Fruit fly (Drosophila melanogaster) whole organism, embryonic: Measurements from ENCODE around the gene CG32806.
A peak's percentile ranks its signal among the peaks of the same experiment; 100 is the strongest.

Experiments
- Blimp-1 ChIP-seq: fragments of 200-800 bp; sonication (Bioruptor generic); optimal IDR thresholded peaks from 3 replicates; lab custom pipeline; 2018; ENCODE audit warnings: missing biosample characterization, missing genetic modification characterization, mild to moderate bottlenecking, moderate library complexity, missing genetic modification reagents
- CG12769 ChIP-seq: fragments of 200-800 bp; sonication (Bioruptor generic); optimal IDR thresholded peaks from 2 replicates; lab custom pipeline; 2019; ENCODE audit warnings: missing biosample characterization, mild to moderate bottlenecking, missing genetic modification characterization, moderate library complexity
- CG17328 ChIP-seq: fragments of 200-800 bp; sonication (Bioruptor generic); IDR thresholded peaks from 2 replicates; pipeline ENCODE4 v1.3.6; 2022; ENCODE audit warnings: missing biosample characterization, missing genetic modification characterization
- CG17361 ChIP-seq: fragments of 200-800 bp; sonication (Bioruptor generic); IDR thresholded peaks from 3 replicates; pipeline ENCODE4 v1.3.6; 2022; ENCODE audit warnings: missing biosample characterization, missing genetic modification characterization
- CG18619 ChIP-seq: fragments of 200-800 bp; sonication (Bioruptor generic); optimal IDR thresholded peaks from 3 replicates; lab custom pipeline; 2017; ENCODE audit warnings: missing biosample characterization, mild to moderate bottlenecking, missing genetic modification characterization
- CG2199 ChIP-seq: fragments of 200-800 bp; sonication (Bioruptor generic); IDR thresholded peaks from 3 replicates; pipeline ENCODE4 v1.3.6; 2022; ENCODE audit warnings: missing biosample characterization, missing genetic modification characterization
- CG3065 ChIP-seq: fragments of 200-800 bp; sonication (Bioruptor generic); optimal IDR thresholded peaks from 2 replicates; lab custom pipeline; 2016; ENCODE audit warnings: missing biosample characterization, missing genetic modification characterization
- CG34422 ChIP-seq: fragments of 200-800 bp; sonication (Bioruptor generic); IDR thresholded peaks from 3 replicates; pipeline ENCODE4 v1.3.6; 2022; ENCODE audit warnings: missing biosample characterization, missing genetic modification characterization
- CG3726 ChIP-seq: fragments of 200-800 bp; sonication (Bioruptor generic); IDR thresholded peaks from 3 replicates; pipeline ENCODE4, ENCODE4 v1.3.6; 2022; ENCODE audit warnings: missing biosample characterization, missing genetic modification characterization
- CG3838 ChIP-seq: fragments of 200-800 bp; sonication (Bioruptor generic); optimal IDR thresholded peaks from 3 replicates; lab custom pipeline; 2016; ENCODE audit warnings: missing biosample characterization, missing genetic modification characterization
- CG4424 ChIP-seq: fragments of 200-800 bp; sonication (Bioruptor generic); optimal IDR thresholded peaks from 3 replicates; lab custom pipeline; 2016; ENCODE audit warnings: missing biosample characterization, missing genetic modification characterization
- CG4617 ChIP-seq: fragments of 200-800 bp; sonication (Bioruptor generic); optimal IDR thresholded peaks from 3 replicates; lab custom pipeline; 2016; ENCODE audit warnings: missing biosample characterization, missing genetic modification characterization, borderline replicate concordance
- CG6854 ChIP-seq: fragments of 200-800 bp; sonication (Bioruptor generic); optimal IDR thresholded peaks from 3 replicates; lab custom pipeline; 2017; ENCODE audit warnings: missing biosample characterization, mild to moderate bottlenecking, missing genetic modification characterization
- CG7271 ChIP-seq: fragments of 200-800 bp; sonication (Bioruptor generic); optimal IDR thresholded peaks from 2 replicates; lab custom pipeline; 2018; ENCODE audit warnings: missing biosample characterization, mild to moderate bottlenecking, missing genetic modification characterization, moderate library complexity
- CG8924 ChIP-seq: fragments of 200-800 bp; optimal IDR thresholded peaks from 3 replicates; lab custom pipeline; 2019; ENCODE audit warnings: missing biosample characterization, mild to moderate bottlenecking, missing genetic modification characterization, moderate library complexity
- CG9797 ChIP-seq: fragments of 200-800 bp; sonication (Bioruptor generic); optimal IDR thresholded peaks from 3 replicates; lab custom pipeline; 2018; ENCODE audit warnings: missing biosample characterization, mild to moderate bottlenecking, missing genetic modification characterization
- D19B ChIP-seq: fragments of 200-800 bp; sonication (Bioruptor generic); optimal IDR thresholded peaks from 2 replicates; lab custom pipeline; 2017; ENCODE audit warnings: missing biosample characterization, mild to moderate bottlenecking, missing genetic modification characterization
- Dad ChIP-seq: fragments of 200-800 bp; sonication (Bioruptor generic); optimal IDR thresholded peaks from 3 replicates; lab custom pipeline; 2016; ENCODE audit warnings: missing biosample characterization, missing genetic modification characterization
- Dip3 ChIP-seq: fragments of 200-800 bp; sonication (Bioruptor generic); optimal IDR thresholded peaks from 3 replicates; lab custom pipeline; 2016; ENCODE audit warnings: missing biosample characterization, missing genetic modification characterization
- Ets97D ChIP-seq: fragments of 200-800 bp; sonication (Bioruptor generic); optimal IDR thresholded peaks from 3 replicates; lab custom pipeline; 2016; ENCODE audit warnings: missing biosample characterization, missing genetic modification characterization
- Gsc ChIP-seq: fragments of 200-800 bp; sonication (Bioruptor generic); IDR thresholded peaks from 2 replicates; pipeline ENCODE4 v1.3.6; 2022; ENCODE audit warnings: missing biosample characterization, missing genetic modification characterization
- HLH54F ChIP-seq: fragments of 200-800 bp; sonication (Bioruptor generic); optimal IDR thresholded peaks from 3 replicates; lab custom pipeline; 2016; ENCODE audit warnings: missing biosample characterization, missing genetic modification characterization
- Hr51 ChIP-seq, 2 experiments: fragments of 200-800 bp; sonication (Bioruptor generic); optimal IDR thresholded peaks; 2 replicates in 1 of 2; 3 replicates in 1 of 2; lab custom pipeline; 2016 to 2018; ENCODE audit warnings: missing biosample characterization in 2 of 2, missing genetic modification characterization in 2 of 2, mild to moderate bottlenecking in 1 of 2, moderate library complexity in 1 of 2
- Lpt ChIP-seq: fragments of >200 bp; optimal IDR thresholded peaks from 2 replicates; lab custom pipeline; 2018; ENCODE audit warnings: missing biosample characterization, missing genetic modification characterization
- Nf-YC ChIP-seq: fragments of 200-800 bp; optimal IDR thresholded peaks from 3 replicates; lab custom pipeline; 2019; ENCODE audit warnings: missing biosample characterization, mild to moderate bottlenecking, missing genetic modification characterization, moderate library complexity
- Oaz ChIP-seq: fragments of 200-800 bp; sonication (Bioruptor generic); IDR thresholded peaks from 2 replicates; pipeline ENCODE4 v1.3.6; 2022; ENCODE audit warnings: missing biosample characterization, missing genetic modification characterization
- Opbp ChIP-seq: fragments of 200-800 bp; sonication (Bioruptor generic); IDR thresholded peaks from 3 replicates; pipeline ENCODE4 v1.3.6; 2022; ENCODE audit warnings: missing biosample characterization, missing genetic modification characterization; ENCODE audit not compliant: partially characterized antibody
- Poxn ChIP-seq: fragments of 200-800 bp; sonication (Bioruptor generic); IDR thresholded peaks from 2 replicates; pipeline ENCODE4 v1.3.6; 2022; ENCODE audit warnings: missing biosample characterization, missing genetic modification characterization
- ab ChIP-seq: fragments of 200-800 bp; sonication (Bioruptor generic); optimal IDR thresholded peaks from 2 replicates; lab custom pipeline; 2016; ENCODE audit warnings: missing biosample characterization, missing genetic modification characterization
- caup ChIP-seq: fragments of 200-800 bp; sonication (Bioruptor generic); optimal IDR thresholded peaks from 3 replicates; lab custom pipeline; 2017; ENCODE audit warnings: missing biosample characterization, mild to moderate bottlenecking, missing genetic modification characterization, moderate library complexity; ENCODE audit not compliant: severe bottlenecking
- chm ChIP-seq: fragments of 200-800 bp; sonication (Bioruptor generic); IDR thresholded peaks from 2 replicates; pipeline ENCODE4 v1.3.6; 2022; ENCODE audit warnings: missing biosample characterization, missing genetic modification characterization
- dati ChIP-seq: fragments of 200-800 bp; sonication (Bioruptor generic); IDR thresholded peaks from 2 replicates; pipeline ENCODE4 v1.3.6; 2022; ENCODE audit warnings: missing biosample characterization, missing genetic modification characterization
- ewg ChIP-seq: fragments of 200-800 bp; sonication (Bioruptor generic); optimal IDR thresholded peaks from 3 replicates; lab custom pipeline; 2017; ENCODE audit warnings: mild to moderate bottlenecking, missing biosample characterization, missing genetic modification reagents, missing genetic modification characterization
- hth ChIP-seq: fragments of >200 bp; optimal IDR thresholded peaks from 2 replicates; lab custom pipeline; 2017; ENCODE audit warnings: inconsistent platforms
- kay ChIP-seq: fragments of 200-800 bp; sonication (Bioruptor generic); optimal IDR thresholded peaks from 2 replicates; lab custom pipeline; 2016; ENCODE audit warnings: missing biosample characterization, missing genetic modification characterization
- klu ChIP-seq: fragments of 200-800 bp; sonication (Bioruptor generic); IDR thresholded peaks from 2 replicates; pipeline ENCODE4 v1.3.6; 2022; ENCODE audit warnings: missing biosample characterization, missing genetic modification characterization
- mam ChIP-seq: fragments of 200-800 bp; sonication (Bioruptor generic); optimal IDR thresholded peaks from 3 replicates; lab custom pipeline; 2016; ENCODE audit warnings: missing biosample characterization, missing genetic modification characterization
- nerfin-1 ChIP-seq: fragments of 200-800 bp; sonication (Bioruptor generic); optimal IDR thresholded peaks from 3 replicates; lab custom pipeline; 2019; ENCODE audit warnings: missing biosample characterization, mild to moderate bottlenecking, missing genetic modification characterization, moderate library complexity
- otp ChIP-seq: fragments of 200-800 bp; sonication (Bioruptor generic); IDR thresholded peaks from 3 replicates; pipeline ENCODE4, ENCODE4 v1.3.6; 2022; ENCODE audit warnings: missing biosample characterization, missing genetic modification characterization
- p53 ChIP-seq: fragments of 200-800 bp; sonication (Bioruptor generic); optimal IDR thresholded peaks from 2 replicates; lab custom pipeline; 2016; ENCODE audit warnings: missing biosample characterization, missing genetic modification characterization
- sc ChIP-seq, 3 experiments: fragments of >200 bp in 2 of 3; fragments of 200-800 bp in 1 of 3; sonication (Bioruptor generic) in 1 of 3; optimal IDR thresholded peaks; 2 replicates in 2 of 3; 3 replicates in 1 of 3; lab custom pipeline; 2017; ENCODE audit warnings: mild to moderate bottlenecking in 1 of 3, missing biosample characterization in 1 of 3, missing genetic modification characterization in 1 of 3, missing genetic modification reagents in 1 of 3
- sr ChIP-seq: fragments of 200-800 bp; sonication (Bioruptor generic); IDR thresholded peaks from 3 replicates; pipeline ENCODE4 v1.3.6; 2022; ENCODE audit warnings: missing biosample characterization, missing genetic modification characterization
- tio ChIP-seq: fragments of 200-800 bp; sonication (Bioruptor generic); optimal IDR thresholded peaks from 2 replicates; lab custom pipeline; 2017; ENCODE audit warnings: missing biosample characterization, missing genetic modification characterization, inconsistent platforms
- unc-4 ChIP-seq: fragments of 200-800 bp; sonication (Bioruptor generic); IDR thresholded peaks from 2 replicates; pipeline ENCODE4 v1.3.6; 2022; ENCODE audit warnings: missing biosample characterization, missing genetic modification characterization; ENCODE audit not compliant: partially characterized antibody
- wdn ChIP-seq: fragments of 200-800 bp; sonication (Bioruptor generic); IDR thresholded peaks from 2 replicates; pipeline ENCODE4 v1.3.6; 2022; ENCODE audit warnings: missing biosample characterization, missing genetic modification characterization
- wek ChIP-seq: fragments of 200-800 bp; sonication (Bioruptor generic); optimal IDR thresholded peaks from 3 replicates; lab custom pipeline; 2018; ENCODE audit warnings: missing biosample characterization, mild to moderate bottlenecking, missing genetic modification characterization, moderate library complexity
- wor ChIP-seq: fragments of 200-800 bp; sonication (Bioruptor generic); IDR thresholded peaks from 2 replicates; pipeline ENCODE4 v1.3.6; 2022; ENCODE audit warnings: missing biosample characterization, missing genetic modification characterization
- z ChIP-seq: fragments of 200-800 bp; sonication (Bioruptor generic); IDR thresholded peaks from 3 replicates; pipeline ENCODE4 v1.3.6; 2022; ENCODE audit warnings: missing biosample characterization, missing genetic modification characterization
- zfh2 ChIP-seq: fragments of 200-800 bp; sonication (Bioruptor generic); optimal IDR thresholded peaks from 2 replicates; lab custom pipeline; 2016; ENCODE audit warnings: missing biosample characterization, missing genetic modification characterization

The CG32806 gene

DNA sequence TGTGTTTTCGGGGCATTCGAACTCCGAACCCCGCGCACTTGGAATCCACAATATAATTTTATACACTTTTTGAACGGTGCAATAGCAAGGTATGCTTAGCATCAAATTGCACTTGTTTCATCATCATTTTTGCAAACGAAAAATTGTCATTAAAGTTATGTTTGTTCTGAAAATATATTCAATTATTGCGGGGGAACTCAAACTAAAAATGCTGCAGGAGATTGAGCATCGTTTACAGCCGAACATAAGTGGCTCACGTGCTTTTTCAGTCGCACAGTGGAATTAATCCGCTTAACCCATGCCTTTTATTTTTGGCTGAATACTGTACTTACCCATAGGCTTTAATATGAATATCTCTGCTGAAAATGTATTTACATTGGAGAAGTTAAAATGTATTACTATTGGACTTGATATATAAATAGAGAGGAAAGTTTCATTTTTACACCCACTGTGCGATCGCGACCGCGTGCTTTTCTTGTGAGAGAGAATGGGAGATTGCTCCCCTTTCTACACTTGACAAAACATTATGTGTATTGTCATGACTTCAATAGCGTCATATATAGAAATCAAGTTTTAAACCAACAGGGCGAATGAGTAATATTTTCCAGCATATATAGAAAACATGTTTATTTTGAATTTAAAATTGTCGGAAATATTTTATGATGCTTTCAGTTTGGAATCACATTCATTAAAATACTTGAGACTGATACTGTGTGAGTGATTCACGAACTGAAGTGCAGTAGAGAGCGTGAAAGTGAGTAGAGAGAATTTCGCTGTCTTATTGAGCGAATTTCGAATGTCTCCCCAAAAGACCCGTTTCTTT is 41.2 kb downstream of the CG32806 start (continued):
- TF ChIP-seq CG12769 (tag; lab: Kevin White, UChicago) = peak; percentile 99
- peak; percentile 95 for TF ChIP-seq Blimp-1 (GFP tag; lab: Kevin White, UChicago)
- TF ChIP-seq CG2199 (GFP tag; lab: Robert Waterston, UW) = peak; percentile 99
- TF ChIP-seq kay (GFP tag; lab: Kevin White, UChicago) = peak; percentile 95
- peak; percentile 95 for TF ChIP-seq caup (GFP tag; lab: Kevin White, UChicago)
- TF ChIP-seq mam (GFP tag; lab: Kevin White, UChicago) = peak; percentile 95
- TF ChIP-seq chm (GFP tag; lab: Robert Waterston, UW) = peak; percentile 97
- peak; percentile 93 for TF ChIP-seq sr (GFP tag; lab: Robert Waterston, UW)
- TF ChIP-seq tio = peak; percentile 95
- TF ChIP-seq zfh2 (GFP tag; lab: Kevin White, UChicago) = peak; percentile 96
- TF ChIP-seq ewg (GFP tag; lab: Kevin White, UChicago) = peak; percentile 92
- TF ChIP-seq D19B (GFP tag; lab: Kevin White, UChicago) = peak; percentile 88
- TF ChIP-seq Ets97D = peak; percentile 82
- peak; percentile 75 for TF ChIP-seq CG7271
- TF ChIP-seq CG3838 (GFP tag; lab: Kevin White, UChicago) = peak; percentile 83
- TF ChIP-seq CG9797 (GFP tag; lab: Kevin White, UChicago) = peak; percentile 39
- TF ChIP-seq CG18619 (GFP tag; lab: Kevin White, UChicago) = peak; percentile 94
- no peak for TF ChIP-seq unc-4 (GFP tag; lab: Robert Waterston, UW)
- TF ChIP-seq CG4424 (GFP tag; lab: Kevin White, UChicago) = peak; percentile 93
- TF ChIP-seq sc (optimal IDR thresholded peaks at IDR 0.05; lab: Kevin White, UChicago) = no peak
- TF ChIP-seq sc (GFP tag; optimal IDR thresholded peaks at IDR 0.05; lab: Kevin White, UChicago) = peak; percentile 89
- TF ChIP-seq nerfin-1 (tag; lab: Kevin White, UChicago) = peak; percentile 92
- peak; percentile 89 for TF ChIP-seq CG4617 (GFP tag; lab: Kevin White, UChicago)
- TF ChIP-seq otp (GFP tag; lab: Robert Waterston, UW) = peak; percentile 98
- TF ChIP-seq Dip3 = peak; percentile 94
- TF ChIP-seq p53 (GFP tag; lab: Kevin White, UChicago) = peak; percentile 87
- peak; percentile 97 for TF ChIP-seq CG8924 (tag; lab: Kevin White, UChicago)
- peak; percentile 92 for TF ChIP-seq wor (GFP tag; lab: Robert Waterston, UW)
- TF ChIP-seq wdn = peak; percentile 96
- peak; percentile 92 for TF ChIP-seq HLH54F (GFP tag; lab: Kevin White, UChicago)
- peak; percentile 88 for TF ChIP-seq klu (GFP tag; lab: Robert Waterston, UW)
- peak; percentile 92 for TF ChIP-seq CG6854
- peak; percentile 93 for TF ChIP-seq ab (GFP tag; lab: Kevin White, UChicago)
- TF ChIP-seq Poxn (GFP tag; lab: Robert Waterston, UW) = peak; percentile 88
- no peak for TF ChIP-seq hth (lab: Kevin White, UChicago)
- TF ChIP-seq Nf-YC = peak; percentile 88
- TF ChIP-seq Oaz (GFP tag; lab: Robert Waterston, UW) = peak; percentile 94
- peak; percentile 95 for TF ChIP-seq CG3726
- TF ChIP-seq Dad (GFP tag; lab: Kevin White, UChicago) = peak; percentile 80
- peak; percentile 75 for TF ChIP-seq CG3065 (GFP tag; lab: Kevin White, UChicago)
- TF ChIP-seq wek (GFP tag; lab: Kevin White, UChicago) = peak; percentile 89
- TF ChIP-seq z (GFP tag; lab: Robert Waterston, UW) = peak; percentile 72
- peak; percentile 89 for TF ChIP-seq Gsc
- no peak for TF ChIP-seq Lpt
- peak; percentile 97 for TF ChIP-seq CG17328 (GFP tag; lab: Robert Waterston, UW)
- TF ChIP-seq CG17361 (GFP tag; lab: Robert Waterston, UW) = peak; percentile 98
- TF ChIP-seq Hr51 (GFP tag; optimal IDR thresholded peaks at IDR 0.05; lab: Kevin White, UChicago) = peak; percentile 92 to 97
- TF ChIP-seq CG34422 (GFP tag; lab: Robert Waterston, UW) = peak; percentile 98
- peak; percentile 95 for TF ChIP-seq dati
- TF ChIP-seq Opbp (GFP tag; lab: Robert Waterston, UW) = 0 out of 3 replicates have a peak, but pooled peaks have one; percentile 25
